Fruit fly (Drosophila melanogaster) whole organism, embryonic: ENCODE data around the gene CG5180.

ENCODE experiments used
- Antp ChIP-seq: fragments of 200-800 bp; sonication (Bioruptor generic); optimal IDR thresholded peaks from 3 replicates; lab custom pipeline; 2016; ENCODE audit warnings: missing biosample characterization, missing genetic modification characterization
- Bdp1 ChIP-seq: fragments of 200-800 bp; sonication (Bioruptor generic); optimal IDR thresholded peaks from 3 replicates; lab custom pipeline; 2016; ENCODE audit warnings: missing biosample characterization, missing genetic modification characterization
- CG1024 ChIP-seq: fragments of 200-800 bp; sonication (Bioruptor generic); IDR thresholded peaks from 2 replicates; pipeline ENCODE4 v1.3.6; 2022; ENCODE audit warnings: missing biosample characterization, missing genetic modification characterization
- CG11560 ChIP-seq: fragments of 200-800 bp; sonication (Bioruptor generic); IDR thresholded peaks from 3 replicates; pipeline ENCODE4 v1.3.6; 2022; ENCODE audit warnings: missing biosample characterization, missing genetic modification characterization
- CG11723 ChIP-seq: fragments of 200-800 bp; sonication (Bioruptor generic); optimal IDR thresholded peaks from 2 replicates; lab custom pipeline; 2017; ENCODE audit warnings: missing biosample characterization, mild to moderate bottlenecking, missing genetic modification characterization
- CG12744 ChIP-seq: fragments of 200-800 bp; sonication (Bioruptor generic); optimal IDR thresholded peaks from 2 replicates; lab custom pipeline; 2016; ENCODE audit warnings: missing biosample characterization, missing genetic modification characterization
- CG12942 ChIP-seq: fragments of 200-800 bp; sonication (Bioruptor generic); optimal IDR thresholded peaks from 3 replicates; lab custom pipeline; 2016; ENCODE audit warnings: missing biosample characterization, missing genetic modification characterization
- CG13775 ChIP-seq: fragments of 200-800 bp; sonication (Bioruptor generic); optimal IDR thresholded peaks from 3 replicates; lab custom pipeline; 2017; ENCODE audit warnings: missing biosample characterization, mild to moderate bottlenecking, missing genetic modification characterization
- CG15601 ChIP-seq: fragments of 200-800 bp; sonication (Bioruptor generic); optimal IDR thresholded peaks from 3 replicates; lab custom pipeline; 2019; ENCODE audit warnings: missing biosample characterization, mild to moderate bottlenecking, missing genetic modification characterization, moderate library complexity
- CG1602 ChIP-seq: fragments of 200-800 bp; sonication (Bioruptor generic); optimal IDR thresholded peaks from 3 replicates; lab custom pipeline; 2016; ENCODE audit warnings: missing biosample characterization, missing genetic modification characterization
- CG16779 ChIP-seq: fragments of 200-800 bp; sonication (Bioruptor generic); IDR thresholded peaks from 2 replicates; pipeline ENCODE4 v1.3.6; 2022; ENCODE audit warnings: missing biosample characterization, missing genetic modification characterization
- CG16863 ChIP-seq: fragments of 200-800 bp; sonication (Bioruptor generic); optimal IDR thresholded peaks from 3 replicates; lab custom pipeline; 2016; ENCODE audit warnings: missing biosample characterization, missing genetic modification characterization
- CG17385 ChIP-seq: fragments of 200-800 bp; sonication (Bioruptor generic); optimal IDR thresholded peaks from 3 replicates; lab custom pipeline; 2018; ENCODE audit warnings: missing biosample characterization, mild to moderate bottlenecking, missing genetic modification characterization
- CG18011 ChIP-seq: fragments of 200-800 bp; sonication (Bioruptor generic); optimal IDR thresholded peaks from 2 replicates; lab custom pipeline; 2017; ENCODE audit warnings: missing biosample characterization, missing genetic modification characterization, mild to moderate bottlenecking, moderate library complexity, missing genotype
- CG2875 ChIP-seq: fragments of 200-800 bp; sonication (Bioruptor generic); optimal IDR thresholded peaks from 2 replicates; lab custom pipeline; 2017; ENCODE audit warnings: missing biosample characterization, mild to moderate bottlenecking, missing genetic modification characterization, missing genetic modification reagents
- CG5245 ChIP-seq: fragments of 200-800 bp; sonication (Bioruptor generic); optimal IDR thresholded peaks from 3 replicates; lab custom pipeline; 2016; ENCODE audit warnings: missing biosample characterization, missing genetic modification characterization
- CG6654 ChIP-seq: fragments of 200-800 bp; sonication (Bioruptor generic); optimal IDR thresholded peaks from 2 replicates; lab custom pipeline; 2017; ENCODE audit warnings: missing biosample characterization, mild to moderate bottlenecking, missing genetic modification characterization
- CG6683 ChIP-seq: fragments of 200-800 bp; sonication (Bioruptor generic); optimal IDR thresholded peaks from 2 replicates; lab custom pipeline; 2017; ENCODE audit warnings: missing biosample characterization, mild to moderate bottlenecking, missing genetic modification characterization, missing genetic modification reagents
- CG6689 ChIP-seq: fragments of 200-800 bp; sonication (Bioruptor generic); IDR thresholded peaks from 2 replicates; pipeline ENCODE4 v1.3.6; 2022; ENCODE audit warnings: missing biosample characterization, missing genetic modification characterization
- CrebB ChIP-seq: fragments of 200-800 bp; sonication (Bioruptor generic); optimal IDR thresholded peaks from 3 replicates; lab custom pipeline; 2018; ENCODE audit warnings: missing biosample characterization, mild to moderate bottlenecking, missing genetic modification characterization
- Doc2 ChIP-seq: fragments of 200-800 bp; sonication (Bioruptor generic); IDR thresholded peaks from 2 replicates; pipeline ENCODE4 v1.3.6; 2022; ENCODE audit warnings: missing biosample characterization, missing genetic modification characterization
- Dp ChIP-seq: fragments of 200-800 bp; sonication (Bioruptor generic); optimal IDR thresholded peaks from 2 replicates; lab custom pipeline; 2018; ENCODE audit warnings: missing biosample characterization, mild to moderate bottlenecking, missing genetic modification characterization, moderate library complexity
- Hr51 ChIP-seq, 2 experiments: fragments of 200-800 bp; sonication (Bioruptor generic); optimal IDR thresholded peaks; 2 replicates in 1 of 2; 3 replicates in 1 of 2; lab custom pipeline; 2016 to 2018; ENCODE audit warnings: missing biosample characterization in 2 of 2, missing genetic modification characterization in 2 of 2, mild to moderate bottlenecking in 1 of 2, moderate library complexity in 1 of 2
- Max ChIP-seq: fragments of 200-800 bp; sonication (Bioruptor generic); optimal IDR thresholded peaks from 2 replicates; lab custom pipeline; 2016; ENCODE audit warnings: missing biosample characterization, mild to moderate bottlenecking, missing genetic modification characterization
- Nf-YC ChIP-seq: fragments of 200-800 bp; optimal IDR thresholded peaks from 3 replicates; lab custom pipeline; 2019; ENCODE audit warnings: missing biosample characterization, mild to moderate bottlenecking, missing genetic modification characterization, moderate library complexity
- Side ChIP-seq: fragments of 200-800 bp; sonication (Bioruptor generic); optimal IDR thresholded peaks from 2 replicates; lab custom pipeline; 2016; ENCODE audit warnings: missing biosample characterization, missing genetic modification characterization
- Ssrp ChIP-seq: fragments of 200-800 bp; sonication (Bioruptor generic); optimal IDR thresholded peaks from 2 replicates; lab custom pipeline; 2018; ENCODE audit warnings: missing biosample characterization, mild to moderate bottlenecking, missing genetic modification characterization, moderate library complexity
- al ChIP-seq: fragments of 200-800 bp; sonication (Bioruptor generic); IDR thresholded peaks from 2 replicates; pipeline ENCODE4 v1.3.6; 2022; ENCODE audit warnings: missing biosample characterization, missing genetic modification characterization
- ap ChIP-seq: fragments of 200-800 bp; sonication (Bioruptor generic); IDR thresholded peaks from 2 replicates; pipeline ENCODE4 v1.3.6; 2022; ENCODE audit warnings: missing biosample characterization, missing genetic modification characterization
- cg ChIP-seq: fragments of 200-800 bp; sonication (Bioruptor generic); optimal IDR thresholded peaks from 3 replicates; lab custom pipeline; 2019; ENCODE audit warnings: missing biosample characterization, mild to moderate bottlenecking, missing genetic modification characterization, moderate library complexity
- chif ChIP-seq, 2 experiments: fragments of 200-800 bp; sonication (Bioruptor generic); optimal IDR thresholded peaks; 3 replicates each; lab custom pipeline; 2016; ENCODE audit warnings: missing biosample characterization in 2 of 2, missing genetic modification characterization in 2 of 2
- chinmo ChIP-seq: fragments of 200-800 bp; sonication (Bioruptor generic); IDR thresholded peaks from 4 replicates; pipeline ENCODE4 v1.3.6; 2022; ENCODE audit warnings: missing biosample characterization, missing genetic modification characterization; ENCODE audit not compliant: partially characterized antibody
- dati ChIP-seq: fragments of 200-800 bp; sonication (Bioruptor generic); IDR thresholded peaks from 2 replicates; pipeline ENCODE4 v1.3.6; 2022; ENCODE audit warnings: missing biosample characterization, missing genetic modification characterization
- dmrt99B ChIP-seq: fragments of 200-800 bp; sonication (Bioruptor generic); optimal IDR thresholded peaks from 2 replicates; lab custom pipeline; 2018; ENCODE audit warnings: missing biosample characterization, mild to moderate bottlenecking, missing genetic modification characterization, moderate library complexity
- esg ChIP-seq: fragments of 200-800 bp; sonication (Bioruptor generic); conservative IDR thresholded peaks from 2 replicates; pipeline ENCODE4 v1.3.6; 2022; ENCODE audit warnings: missing biosample characterization, missing genetic modification characterization
- exex ChIP-seq: fragments of 200-800 bp; sonication (Bioruptor generic); optimal IDR thresholded peaks from 4 replicates; lab custom pipeline; 2018; ENCODE audit warnings: missing biosample characterization, mild to moderate bottlenecking, missing genetic modification characterization, moderate library complexity
- fd96Cb ChIP-seq: fragments of 200-800 bp; sonication (Bioruptor generic); optimal IDR thresholded peaks from 2 replicates; lab custom pipeline; 2018; ENCODE audit warnings: missing biosample characterization, mild to moderate bottlenecking, missing genetic modification characterization, moderate library complexity
- kni ChIP-seq: fragments of 200-800 bp; sonication (Bioruptor generic); optimal IDR thresholded peaks from 3 replicates; lab custom pipeline; 2017; ENCODE audit warnings: mild to moderate bottlenecking, missing biosample characterization, missing genetic modification reagents, missing genetic modification characterization
- lilli ChIP-seq: fragments of 200-800 bp; sonication (Bioruptor generic); optimal IDR thresholded peaks from 3 replicates; lab custom pipeline; 2016; ENCODE audit warnings: missing biosample characterization, missing genetic modification characterization
- mirr ChIP-seq: fragments of 200-800 bp; sonication (Bioruptor generic); optimal IDR thresholded peaks from 3 replicates; lab custom pipeline; 2018; ENCODE audit warnings: missing biosample characterization, mild to moderate bottlenecking, missing genetic modification characterization
- peb ChIP-seq: fragments of 200-800 bp; sonication (Bioruptor generic); IDR thresholded peaks from 2 replicates; pipeline ENCODE4 v1.3.6; 2022; ENCODE audit warnings: missing biosample characterization, missing genetic modification characterization
- pho ChIP-seq: fragments of 200-800 bp; sonication (Bioruptor generic); optimal IDR thresholded peaks from 2 replicates; lab custom pipeline; 2016; ENCODE audit warnings: missing biosample characterization, missing genetic modification characterization
- pnt ChIP-seq: fragments of 200-800 bp; sonication (Bioruptor generic); optimal IDR thresholded peaks from 3 replicates; lab custom pipeline; 2016; ENCODE audit warnings: missing biosample characterization, missing genetic modification characterization
- scrt ChIP-seq: fragments of 200-800 bp; sonication (Bioruptor generic); optimal IDR thresholded peaks from 2 replicates; lab custom pipeline; 2018; ENCODE audit warnings: missing biosample characterization, mild to moderate bottlenecking, missing genetic modification characterization, moderate library complexity
- sima ChIP-seq: fragments of 200-800 bp; sonication (Bioruptor generic); optimal IDR thresholded peaks from 2 replicates; lab custom pipeline; 2016; ENCODE audit warnings: missing biosample characterization, missing genetic modification characterization
- slbo ChIP-seq: fragments of 200-800 bp; sonication (Bioruptor generic); IDR thresholded peaks from 2 replicates; pipeline ENCODE4 v1.3.6; 2022; ENCODE audit warnings: missing biosample characterization, missing genetic modification characterization
- sqz ChIP-seq: fragments of 200-800 bp; sonication (Bioruptor generic); optimal IDR thresholded peaks from 3 replicates; lab custom pipeline; 2018; ENCODE audit warnings: missing biosample characterization, mild to moderate bottlenecking, missing genetic modification characterization
- stwl ChIP-seq: fragments of 200-800 bp; sonication (Bioruptor generic); optimal IDR thresholded peaks from 3 replicates; lab custom pipeline; 2018; ENCODE audit warnings: missing biosample characterization, mild to moderate bottlenecking, missing genetic modification characterization, moderate library complexity
- toy ChIP-seq: fragments of 200-800 bp; sonication (Bioruptor generic); IDR thresholded peaks from 2 replicates; pipeline ENCODE4 v1.3.6; 2022; ENCODE audit warnings: missing biosample characterization, missing genetic modification characterization
- unpg ChIP-seq: fragments of 200-800 bp; sonication (Bioruptor generic); optimal IDR thresholded peaks from 3 replicates; lab custom pipeline; 2018; ENCODE audit warnings: missing biosample characterization, mild to moderate bottlenecking, missing genetic modification characterization, moderate library complexity
- wdn ChIP-seq: fragments of 200-800 bp; sonication (Bioruptor generic); IDR thresholded peaks from 2 replicates; pipeline ENCODE4 v1.3.6; 2022; ENCODE audit warnings: missing biosample characterization, missing genetic modification characterization
- zf30C ChIP-seq: fragments of 200-800 bp; sonication (Bioruptor generic); optimal IDR thresholded peaks from 3 replicates; lab custom pipeline; 2018; ENCODE audit warnings: missing biosample characterization, mild to moderate bottlenecking, missing genetic modification characterization

Gene CG5180

dm6 chr3R:20588480-20588785, 30.7 kb downstream of the CG5180 start, which contains the start of gene Srp72 (continued):
- TF ChIP-seq Max (GFP tag; lab: Kevin White, UChicago) = peak; percentile 50
- no peak for TF ChIP-seq CG12744 (GFP tag; lab: Kevin White, UChicago)
- TF ChIP-seq kni (GFP tag; lab: Kevin White, UChicago) = no peak
- peak; percentile 13 for TF ChIP-seq CG15601
- peak; percentile 70 for TF ChIP-seq slbo (GFP tag; lab: Robert Waterston, UW)
- no peak for TF ChIP-seq CG16779 (GFP tag; lab: Robert Waterston, UW)
- TF ChIP-seq CG12942 (GFP tag; lab: Kevin White, UChicago) = peak; percentile 35
- peak; percentile 25 for TF ChIP-seq Ssrp (tag; lab: Kevin White, UChicago)
- peak; percentile 10 for TF ChIP-seq Dp (GFP tag; lab: Kevin White, UChicago)
- TF ChIP-seq chinmo (GFP tag; lab: Robert Waterston, UW) = no peak
- TF ChIP-seq sima = no peak
- TF ChIP-seq esg (GFP tag; lab: Robert Waterston, UW) = no peak
- TF ChIP-seq ap (GFP tag; lab: Robert Waterston, UW) = no peak
- peak; percentile 59 for TF ChIP-seq stwl (tag; lab: Kevin White, UChicago)
- TF ChIP-seq dmrt99B = peak; percentile 37
- peak; percentile 20 for TF ChIP-seq CG1602
- TF ChIP-seq Hr51 (GFP tag; optimal IDR thresholded peaks at IDR 0.05; lab: Kevin White, UChicago) = peak; percentile 19 to 33
- peak; percentile 50 for TF ChIP-seq CG6689 (GFP tag; lab: Robert Waterston, UW)
- no peak for TF ChIP-seq CG1024 (GFP tag; lab: Robert Waterston, UW)
- TF ChIP-seq al (GFP tag; lab: Robert Waterston, UW) = peak; percentile 33; the same call in 1 of the 2 replicates
- TF ChIP-seq toy (GFP tag; lab: Robert Waterston, UW) = no peak
- no peak for TF ChIP-seq CG16863 (GFP tag; lab: Kevin White, UChicago)
- no peak for TF ChIP-seq zf30C (GFP tag; lab: Kevin White, UChicago)
- TF ChIP-seq Bdp1 = no peak
- TF ChIP-seq CG11723 (GFP tag; lab: Kevin White, UChicago) = no peak
- TF ChIP-seq scrt = no peak
- no peak for TF ChIP-seq CG6683 (GFP tag; lab: Kevin White, UChicago)
- TF ChIP-seq sqz (GFP tag; lab: Kevin White, UChicago) = no peak
- TF ChIP-seq CG17385 (GFP tag; lab: Kevin White, UChicago) = peak; percentile 42
- peak; percentile 16 for TF ChIP-seq CG2875 (GFP tag; lab: Kevin White, UChicago)
- TF ChIP-seq pho (GFP tag; lab: Kevin White, UChicago) = no peak
- no peak for TF ChIP-seq pnt
- TF ChIP-seq peb (GFP tag; lab: Robert Waterston, UW) = no peak
- TF ChIP-seq chif (GFP tag; optimal IDR thresholded peaks at IDR 0.05; lab: Kevin White, UChicago) = no peak
- peak; percentile 56 for TF ChIP-seq CG13775
- no peak for TF ChIP-seq CG11560 (tag; lab: Robert Waterston, UW)
- peak; percentile 34 for TF ChIP-seq CG5245
- peak; percentile 25 for TF ChIP-seq CG18011 (GFP tag; lab: Kevin White, UChicago)
- TF ChIP-seq Side (GFP tag; lab: Kevin White, UChicago) = no peak
- TF ChIP-seq Antp (GFP tag; lab: Kevin White, UChicago) = no peak
- no peak for TF ChIP-seq cg (GFP tag; lab: Kevin White, UChicago)
- peak; percentile 52 for TF ChIP-seq fd96Cb (tag; lab: Kevin White, UChicago)
- no peak for TF ChIP-seq Doc2
- no peak for TF ChIP-seq wdn (GFP tag; lab: Robert Waterston, UW)
- no peak for TF ChIP-seq mirr (GFP tag; lab: Kevin White, UChicago)
- TF ChIP-seq dati (GFP tag; lab: Robert Waterston, UW) = no peak
- TF ChIP-seq exex (tag; lab: Kevin White, UChicago) = peak; percentile 37
- no peak for TF ChIP-seq CG6654 (GFP tag; lab: Kevin White, UChicago)
- TF ChIP-seq CrebB (tag; lab: Kevin White, UChicago) = no peak
- peak; percentile 41 for TF ChIP-seq Nf-YC (tag; lab: Kevin White, UChicago)
- peak; percentile 45 for TF ChIP-seq unpg (GFP tag; lab: Kevin White, UChicago)
- TF ChIP-seq lilli (GFP tag; lab: Kevin White, UChicago) = peak; percentile 38
